Worm (Caenorhabditis elegans) whole organism, L4 larva: ENCODE results near the gene Y24F12A.1.
A peak's percentile ranks its signal among the peaks of the same experiment; 100 is the strongest.

ENCODE experiments used
- D1046.2 ChIP-seq: fragments of 200-800 bp; sonication (Bioruptor generic); IDR thresholded peaks from 2 replicates; pipeline ENCODE4 v1.3.6; 2022; ENCODE audit warnings: missing genetic modification characterization, missing compliant biosample characterization
- F44E2.7 ChIP-seq: fragments of 200-800 bp; sonication (Bioruptor generic); IDR thresholded peaks from 2 replicates; pipeline ENCODE4 v2.1.2; 2022; ENCODE audit warnings: missing genetic modification characterization, missing compliant biosample characterization
- T20F7.1 ChIP-seq: fragments of 200-800 bp; sonication (Bioruptor generic); optimal IDR thresholded peaks from 2 replicates; lab custom pipeline; 2018; ENCODE audit warnings: mild to moderate bottlenecking, missing genetic modification characterization, missing compliant biosample characterization
- T26A8.4 ChIP-seq: fragments of 200-800 bp; sonication (Bioruptor generic); IDR thresholded peaks from 2 replicates; pipeline ENCODE4 v1.3.6; 2022; ENCODE audit warnings: missing genetic modification characterization, missing compliant biosample characterization
- Y48G9A.11 ChIP-seq: fragments of 200-800 bp; sonication (Bioruptor generic); IDR thresholded peaks from 2 replicates; pipeline ENCODE4 v1.3.6; 2022; ENCODE audit warnings: missing genetic modification reagents, missing genetic modification characterization, missing compliant biosample characterization
- Y5F2A.4 ChIP-seq: fragments of 200-800 bp; sonication (Bioruptor generic); optimal IDR thresholded peaks from 2 replicates; lab custom pipeline; 2018; ENCODE audit warnings: mild to moderate bottlenecking, missing genetic modification characterization, missing compliant biosample characterization
- ZK337.2 ChIP-seq: fragments of 200-800 bp; sonication (Bioruptor generic); IDR thresholded peaks from 2 replicates; pipeline ENCODE4 v1.3.6; 2022; ENCODE audit warnings: missing genetic modification reagents, missing genetic modification characterization, missing compliant biosample characterization
- aha-1 ChIP-seq: fragments of 150-350 bp; peaks from one replicate; lab custom pipeline; 2014; ENCODE audit warnings: missing biosample characterization, missing genetic modification characterization
- arid-1 ChIP-seq: fragments of 200-800 bp; sonication (Bioruptor generic); conservative IDR thresholded peaks from 2 replicates; pipeline ENCODE4 v1.3.6; 2022; ENCODE audit warnings: missing genetic modification reagents, missing genetic modification characterization, missing compliant biosample characterization
- ceh-44 ChIP-seq: fragments of 200-800 bp; sonication (Bioruptor generic); IDR thresholded peaks from 2 replicates; pipeline ENCODE4 v1.3.6; 2022; ENCODE audit warnings: missing genetic modification reagents, missing genetic modification characterization, missing compliant biosample characterization
- cey-2 ChIP-seq: sonication (generic microtip); optimal IDR thresholded peaks from 3 replicates; lab custom pipeline; 2017; ENCODE audit warnings: missing genetic modification characterization, mild to moderate bottlenecking, missing compliant biosample characterization, antibody characterized with exemption, borderline replicate concordance; ENCODE audit not compliant: insufficient read depth
- ctbp-1 ChIP-seq: fragments of 200-800 bp; sonication (Bioruptor generic); IDR thresholded peaks from 2 replicates; pipeline ENCODE4 v1.3.6; 2022; ENCODE audit warnings: missing genetic modification reagents, missing genetic modification characterization, missing compliant biosample characterization
- daf-8 ChIP-seq: fragments of 200-800 bp; sonication (Bioruptor generic); IDR thresholded peaks from 2 replicates; pipeline ENCODE4 v1.3.6; 2022; ENCODE audit warnings: missing genetic modification characterization, missing compliant biosample characterization
- dmd-8 ChIP-seq: fragments of 200-800 bp; sonication (Bioruptor generic); IDR thresholded peaks from 2 replicates; pipeline ENCODE4 v1.3.6; 2022; ENCODE audit warnings: missing genetic modification characterization, missing compliant biosample characterization
- dpl-1 ChIP-seq: fragments of 150-350 bp; optimal IDR thresholded peaks from 2 replicates; lab custom pipeline; 2014; ENCODE audit warnings: missing biosample characterization, missing genetic modification reagents, missing genetic modification characterization
- dve-1 ChIP-seq: sonication (generic microtip); optimal IDR thresholded peaks from 2 replicates; lab custom pipeline; 2017; ENCODE audit warnings: antibody characterized with exemption, mild to moderate bottlenecking, missing genetic modification characterization, missing compliant biosample characterization; ENCODE audit not compliant: insufficient read depth
- egl-43 ChIP-seq: fragments of 200-800 bp; sonication (Bioruptor generic); IDR thresholded peaks from 2 replicates; pipeline ENCODE4 v1.3.6; 2022; ENCODE audit warnings: missing genetic modification reagents, missing genetic modification characterization, missing compliant biosample characterization
- fos-1 ChIP-seq: fragments of 150-350 bp; optimal IDR thresholded peaks from 2 replicates; lab custom pipeline; 2014; ENCODE audit warnings: missing biosample characterization, missing genetic modification characterization
- hlh-11 ChIP-seq: fragments of 200-800 bp; sonication (Bioruptor generic); optimal IDR thresholded peaks from 2 replicates; lab custom pipeline; 2018; ENCODE audit warnings: mild to moderate bottlenecking, missing genetic modification characterization, missing compliant biosample characterization
- hmg-1.1 ChIP-seq: fragments of 200-800 bp; sonication (Bioruptor generic); IDR thresholded peaks from 2 replicates; pipeline ENCODE4 v1.3.6; 2022; ENCODE audit warnings: missing genetic modification reagents, missing genetic modification characterization, missing compliant biosample characterization
- jun-1 ChIP-seq: fragments of 150-350 bp; optimal IDR thresholded peaks from 2 replicates; lab custom pipeline; 2014; ENCODE audit warnings: missing biosample characterization, missing genetic modification reagents, missing genetic modification characterization
- lin-13 ChIP-seq: fragments of 150-350 bp; optimal IDR thresholded peaks from 2 replicates; lab custom pipeline; 2014; ENCODE audit warnings: missing biosample characterization, missing genetic modification reagents, missing genetic modification characterization
- lin-29 ChIP-seq: fragments of 200-800 bp; sonication (Bioruptor generic); IDR thresholded peaks from 2 replicates; pipeline ENCODE4 v1.3.6; 2022; ENCODE audit warnings: missing genetic modification reagents, missing genetic modification characterization, missing compliant biosample characterization
- lir-3 ChIP-seq: sonication (generic microtip); optimal IDR thresholded peaks from 2 replicates; lab custom pipeline; 2016; ENCODE audit warnings: mild to moderate bottlenecking, missing genetic modification characterization, missing compliant biosample characterization
- madf-5 ChIP-seq, 2 experiments: fragments of 200-800 bp; sonication (Bioruptor generic); IDR thresholded peaks; 2 replicates each; pipeline ENCODE4 v1.3.6; 2022; ENCODE audit warnings: missing compliant biosample characterization in 2 of 2, missing genetic modification characterization in 2 of 2
- madf-9 ChIP-seq: fragments of 200-800 bp; sonication (Bioruptor generic); conservative IDR thresholded peaks from 2 replicates; pipeline ENCODE4 v1.3.6; 2022; ENCODE audit warnings: missing genetic modification reagents, missing genetic modification characterization, missing compliant biosample characterization
- nhr-10 ChIP-seq: fragments of 150-350 bp; optimal IDR thresholded peaks from 2 replicates; lab custom pipeline; 2014; ENCODE audit warnings: missing biosample characterization, missing genetic modification characterization
- nhr-102 ChIP-seq: sonication (generic microtip); optimal IDR thresholded peaks from 2 replicates; lab custom pipeline; 2016; ENCODE audit warnings: mild to moderate bottlenecking, missing genetic modification characterization, moderate library complexity, missing compliant biosample characterization
- nhr-48 ChIP-seq: sonication (generic microtip); optimal IDR thresholded peaks from 2 replicates; lab custom pipeline; 2016; ENCODE audit warnings: mild to moderate bottlenecking, missing genetic modification characterization, missing compliant biosample characterization
- nhr-6 ChIP-seq: fragments of 150-350 bp; optimal IDR thresholded peaks from 2 replicates; lab custom pipeline; 2014; ENCODE audit warnings: missing biosample characterization, missing genetic modification characterization
- nhr-76 ChIP-seq: fragments of 150-350 bp; optimal IDR thresholded peaks from 2 replicates; lab custom pipeline; 2014; ENCODE audit warnings: missing biosample characterization, missing genetic modification characterization
- pha-4 ChIP-seq, 2 experiments: fragments of 150-350 bp in 1 of 2; fragments of 200-800 bp in 1 of 2; sonication (Bioruptor generic) in 1 of 2; IDR thresholded peaks in 1 of 2; optimal IDR thresholded peaks in 1 of 2; 2 replicates each; pipeline versions ENCODE4 v1.3.6 to Lab custom; 2014 to 2022; ENCODE audit warnings: missing genetic modification characterization in 2 of 2, missing genetic modification reagents in 2 of 2, missing biosample characterization in 1 of 2, missing compliant biosample characterization in 1 of 2
- php-3 ChIP-seq: fragments of 200-800 bp; sonication (Bioruptor generic); IDR thresholded peaks from 2 replicates; pipeline ENCODE4 v1.3.6; 2022; ENCODE audit warnings: missing genetic modification reagents, missing genetic modification characterization, missing compliant biosample characterization
- pqm-1 ChIP-seq: sonication (generic microtip); optimal IDR thresholded peaks from 2 replicates; lab custom pipeline; 2017; ENCODE audit warnings: missing biosample characterization, missing genetic modification characterization
- set-16 ChIP-seq: fragments of 200-800 bp; sonication (Bioruptor generic); IDR thresholded peaks from 2 replicates; pipeline ENCODE4 v1.3.6; 2022; ENCODE audit warnings: missing genetic modification reagents, missing genetic modification characterization, missing compliant biosample characterization
- skn-1 ChIP-seq: fragments of 150-350 bp; optimal IDR thresholded peaks from 2 replicates; lab custom pipeline; 2014; ENCODE audit warnings: missing biosample characterization, missing genetic modification characterization
- snpc-4 ChIP-seq: fragments of 150-350 bp; optimal IDR thresholded peaks from 2 replicates; lab custom pipeline; 2014; ENCODE audit warnings: missing biosample characterization, missing genetic modification characterization
- spr-3 ChIP-seq: fragments of 200-800 bp; sonication (Bioruptor generic); optimal IDR thresholded peaks from 2 replicates; lab custom pipeline; 2018; ENCODE audit warnings: mild to moderate bottlenecking, missing genetic modification characterization, missing compliant biosample characterization
- unc-130 ChIP-seq: sonication (generic microtip); optimal IDR thresholded peaks from 2 replicates; lab custom pipeline; 2016; ENCODE audit warnings: missing genetic modification reagents, missing genetic modification characterization, missing compliant biosample characterization
- unc-62 ChIP-seq, 3 experiments: fragments of 150-350 bp in 1 of 3; sonication (generic microtip); optimal IDR thresholded peaks in 2 of 3; peaks in 1 of 3; 1 replicate in 1 of 3; 2 replicates in 2 of 3; lab custom pipeline; 2014 to 2017; ENCODE audit warnings: missing biosample characterization in 3 of 3, missing genetic modification characterization in 3 of 3, missing genetic modification reagents in 3 of 3, missing genotype in 1 of 3
- zfp-3 ChIP-seq: fragments of 200-800 bp; sonication (Bioruptor generic); conservative IDR thresholded peaks from 2 replicates; pipeline ENCODE4 v1.3.6; 2022; ENCODE audit warnings: missing genetic modification reagents, missing genetic modification characterization, missing compliant biosample characterization
- ztf-11 ChIP-seq: fragments of 150-350 bp; optimal IDR thresholded peaks from 2 replicates; lab custom pipeline; 2014; ENCODE audit warnings: missing biosample characterization, missing genetic modification characterization

The Y24F12A.1 gene

ce11 chrIV:11594191-11594673, 10.8 kb upstream of the Y24F12A.1 start, which contains the start of gene mig-38 (continued):
- TF ChIP-seq nhr-48 (tag; lab: Kevin White, UChicago) (peak; percentile 65), T20F7.1 (GFP tag; lab: Kevin White, UChicago) (peak; percentile 65), hmg-1.1 (GFP tag; lab: Robert Waterston, UW) (peak; percentile 67), madf-9 (no peak), pqm-1 (peak; percentile 11), dve-1 (peak; percentile 8), unc-130 (no peak), F44E2.7 (GFP tag; lab: Robert Waterston, UW) (no peak), cey-2 (tag; lab: Kevin White, UChicago) (no peak), nhr-102 (no peak)

- TF ChIP-seq aha-1 (tag; lab: Kevin White, UChicago): peak; percentile 92
- TF ChIP-seq lir-3 (tag; lab: Kevin White, UChicago): no peak
These were observed 8.0 kb upstream of the Y24F12A.1 start for ce11 chrIV:11597079-11597478.

- TF ChIP-seq unc-62 (GFP tag; optimal IDR thresholded peaks at IDR 0.05 in 1 of 2; lab: Kevin White, UChicago) (peak in 1 of 2 experiments; percentile 98), unc-62 (tag; optimal IDR thresholded peaks at IDR 0.05; lab: Kevin White, UChicago) (no peak), zfp-3 (GFP tag; lab: Robert Waterston, UW) (no peak)
- TF ChIP-seq, all 104 proteins: peak for 1
These were observed 5.3 kb upstream of the Y24F12A.1 start for ce11 chrIV:11599717-11600116.

ce11 chrIV:11601721-11602405, 3.2 kb upstream of the Y24F12A.1 start:
- no peak for TF ChIP-seq dmd-8 (GFP tag; lab: Robert Waterston, UW)
- TF ChIP-seq D1046.2: no peak
- peak; percentile 6 for TF ChIP-seq Y5F2A.4
- TF ChIP-seq ztf-11: no peak
- TF ChIP-seq pha-4 (GFP tag; IDR thresholded peaks at IDR 0.05; lab: Robert Waterston, UW): peak; percentile 57; the same call in 1 of the 2 replicates
- no peak for TF ChIP-seq pha-4 (tag; optimal IDR thresholded peaks at IDR 0.05; lab: Kevin White, UChicago)
- 0 out of 2 replicates have a peak, but pooled peaks have one; percentile 22 for TF ChIP-seq egl-43 (GFP tag; lab: Robert Waterston, UW)
- TF ChIP-seq fos-1 (tag; lab: Kevin White, UChicago): no peak
- no peak for TF ChIP-seq spr-3 (GFP tag; lab: Kevin White, UChicago)
- TF ChIP-seq T26A8.4 (GFP tag; lab: Robert Waterston, UW): peak; percentile 58
- 0 out of 2 replicates have a peak, but pooled peaks have one; percentile 30 for TF ChIP-seq ctbp-1 (GFP tag; lab: Robert Waterston, UW)
- peak; percentile 52; the same call in 1 of the 2 replicates for TF ChIP-seq ceh-44 (GFP tag; lab: Robert Waterston, UW)
- no peak for TF ChIP-seq daf-8 (GFP tag; lab: Robert Waterston, UW)
- no peak for TF ChIP-seq lin-29 (GFP tag; lab: Robert Waterston, UW)
- peak; percentile 48 for TF ChIP-seq arid-1
- TF ChIP-seq nhr-10 (tag; lab: Kevin White, UChicago): no peak
- TF ChIP-seq dpl-1 (GFP tag; lab: Kevin White, UChicago): peak; percentile 63
- no peak for TF ChIP-seq nhr-76
- peak; percentile 46 for TF ChIP-seq hlh-11 (tag; lab: Kevin White, UChicago)
- no peak for TF ChIP-seq jun-1 (tag; lab: Kevin White, UChicago)
- peak; percentile 67 for TF ChIP-seq lin-13
- TF ChIP-seq php-3 (GFP tag; lab: Robert Waterston, UW): no peak
- peak; percentile 58 for TF ChIP-seq hmg-1.1 (GFP tag; lab: Robert Waterston, UW)
- no peak for TF ChIP-seq ZK337.2 (GFP tag; lab: Robert Waterston, UW)
- TF ChIP-seq pqm-1: no peak
- TF ChIP-seq zfp-3 (GFP tag; lab: Robert Waterston, UW): 0 out of 2 replicates have a peak, but pooled peaks have one; percentile 33
- no peak for TF ChIP-seq lir-3 (tag; lab: Kevin White, UChicago)
- TF ChIP-seq aha-1 (tag; lab: Kevin White, UChicago): peak; percentile 89
- no peak for TF ChIP-seq T20F7.1 (GFP tag; lab: Kevin White, UChicago)
- TF ChIP-seq nhr-48 (tag; lab: Kevin White, UChicago): peak; percentile 35
- TF ChIP-seq Y48G9A.11 (GFP tag; lab: Robert Waterston, UW): no peak
- TF ChIP-seq skn-1 (tag; lab: Kevin White, UChicago): no peak
- peak; percentile 9; the same call in 1 of the 2 replicates for TF ChIP-seq set-16
- TF ChIP-seq snpc-4 (tag; lab: Kevin White, UChicago): no peak
- TF ChIP-seq madf-5 (GFP tag; IDR thresholded peaks at IDR 0.05; lab: Robert Waterston, UW): no peak
- peak; percentile 43 for TF ChIP-seq nhr-6 (tag; lab: Kevin White, UChicago)
